Worm (Caenorhabditis elegans) whole organism, L2 larva: ENCODE data around the gene F46B3.15.

Experiments used
- alr-1 ChIP-seq: fragments of 150-350 bp; optimal IDR thresholded peaks from 2 replicates; lab custom pipeline; 2014; ENCODE audit warnings: missing biosample characterization, missing genetic modification characterization
- nhr-11 ChIP-seq: fragments of 150-350 bp; optimal IDR thresholded peaks from 2 replicates; lab custom pipeline; 2014; ENCODE audit warnings: missing biosample characterization, missing genetic modification characterization
- nhr-25 ChIP-seq: fragments of 150-350 bp; sonication (generic microtip); optimal IDR thresholded peaks from 3 replicates; lab custom pipeline; 2014; ENCODE audit warnings: missing biosample characterization, missing genetic modification characterization
- skn-1 ChIP-seq: sonication (generic microtip); optimal IDR thresholded peaks from 2 replicates; lab custom pipeline; 2017; ENCODE audit warnings: missing biosample characterization, missing genetic modification characterization
- unc-55 ChIP-seq: fragments of 150-350 bp; sonication (generic microtip); optimal IDR thresholded peaks from 3 replicates; lab custom pipeline; 2014; ENCODE audit warnings: missing biosample characterization, missing genetic modification reagents, missing genetic modification characterization
- unc-62 ChIP-seq: fragments of 150-350 bp; optimal IDR thresholded peaks from 2 replicates; lab custom pipeline; 2014; ENCODE audit warnings: missing biosample characterization, missing genetic modification reagents, missing genetic modification characterization
- zag-1 ChIP-seq: fragments of 150-350 bp; optimal IDR thresholded peaks from 2 replicates; lab custom pipeline; 2014; ENCODE audit warnings: missing biosample characterization, missing genetic modification characterization
- ztf-1 ChIP-seq: fragments of 200-800 bp; sonication (Bioruptor generic); conservative IDR thresholded peaks from 2 replicates; pipeline ENCODE4 v1.3.6; 2022; ENCODE audit warnings: missing genetic modification characterization, missing compliant biosample characterization
- ztf-4 ChIP-seq: fragments of 150-350 bp; optimal IDR thresholded peaks from 2 replicates; lab custom pipeline; 2014; ENCODE audit warnings: missing biosample characterization, missing genetic modification characterization

- no peak for TF ChIP-seq ztf-4 (tag; lab: Kevin White, UChicago)
- TF ChIP-seq nhr-25, result no peak
- no peak for TF ChIP-seq ztf-1
- TF ChIP-seq skn-1, result no peak
- TF ChIP-seq alr-1 (tag; lab: Kevin White, UChicago), result no peak
- no peak for TF ChIP-seq unc-62 (GFP tag; lab: Kevin White, UChicago)
- TF ChIP-seq nhr-11, result no peak
- no peak for TF ChIP-seq zag-1 (tag; lab: Kevin White, UChicago)
- no peak for TF ChIP-seq unc-55 (GFP tag; lab: Kevin White, UChicago)
Measured at ce11 chrV:20639294-20639693, 5.8 kb upstream of the F46B3.15 start, which contains the start of gene srxa-14.
